Worm (Caenorhabditis elegans): Measurements from ENCODE around the gene H20J04.1.

DNA sequence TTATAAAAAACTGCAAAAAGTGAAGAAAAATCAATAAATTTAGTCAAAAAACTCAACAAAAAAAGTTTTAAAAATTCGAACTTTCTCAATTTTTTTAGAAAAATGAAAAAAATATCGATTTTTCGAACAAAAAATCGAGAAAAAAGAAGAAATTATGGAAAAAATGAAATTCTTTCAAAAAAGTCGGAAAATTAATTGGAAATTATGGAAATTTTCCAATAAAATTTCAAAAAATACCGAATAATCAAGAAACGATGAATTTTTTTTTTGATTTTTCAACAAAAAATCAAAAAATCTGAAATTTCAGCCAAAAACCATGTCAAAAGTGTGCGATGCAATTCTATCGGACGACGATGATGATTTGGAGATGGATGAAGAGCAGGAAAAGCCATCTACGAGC is 26.7 kb upstream of the H20J04.1 start, which contains the start of gene H20J04.4:
- TF ChIP-seq ama-1 (optimal IDR thresholded peaks at IDR 0.05) = no peak
- TF ChIP-seq fkh-10 (GFP tag; optimal IDR thresholded peaks at IDR 0.05) = no peak
- no peak for TF ChIP-seq lin-39 (tag; optimal IDR thresholded peaks at IDR 0.05)
- no peak for TF ChIP-seq nhr-76 (tag; optimal IDR thresholded peaks at IDR 0.05)

Data from whole organism, L3 larva.